Fruit fly (Drosophila melanogaster): ENCODE results near the gene CG11504.

The CG11504 gene

dm6 chr3R:30043139-30043744 is 45.5 kb downstream of the CG11504 start, which contains the start of gene Sry-delta (continued):
- no peak for TF ChIP-seq CG10565 (GFP tag; optimal IDR thresholded peaks at IDR 0.05)
- peak; percentile 97 for TF ChIP-seq CG30020 (tag; optimal IDR thresholded peaks at IDR 0.05)
- peak; percentile 90 for TF ChIP-seq Side (GFP tag; optimal IDR thresholded peaks at IDR 0.05)
- peak; percentile 97 for TF ChIP-seq pzg (GFP tag; optimal IDR thresholded peaks at IDR 0.05)
- TF ChIP-seq her (GFP tag; optimal IDR thresholded peaks at IDR 0.05): peak; percentile 90
- peak; percentile 40 for TF ChIP-seq Ssrp (tag; optimal IDR thresholded peaks at IDR 0.05)
- peak; percentile 66; the same call in 1 of the 2 replicates for TF ChIP-seq inv (GFP tag; IDR thresholded peaks at IDR 0.05; ENCODE audit: partially characterized antibody)
- TF ChIP-seq pum (GFP tag; optimal IDR thresholded peaks at IDR 0.05): peak; percentile 86
- no peak for TF ChIP-seq CG3407 (GFP tag; optimal IDR thresholded peaks at IDR 0.05)
- no peak for TF ChIP-seq wor (GFP tag; IDR thresholded peaks at IDR 0.05)
- TF ChIP-seq CG8290 (GFP tag; optimal IDR thresholded peaks at IDR 0.05): peak; percentile 72
- TF ChIP-seq CG8290 (tag; optimal IDR thresholded peaks at IDR 0.05): peak in 1 of 2 experiments; percentile 37
- TF ChIP-seq Bdp1 (GFP tag; optimal IDR thresholded peaks at IDR 0.05): peak; percentile 73
- TF ChIP-seq otp (GFP tag; IDR thresholded peaks at IDR 0.05): peak; percentile 80
- peak; percentile 84 for TF ChIP-seq bab2 (GFP tag; optimal IDR thresholded peaks at IDR 0.05)
- peak; percentile 42 for TF ChIP-seq Fer2 (tag; optimal IDR thresholded peaks at IDR 0.05)
- TF ChIP-seq CG18619 (GFP tag; optimal IDR thresholded peaks at IDR 0.05): peak; percentile 62
- TF ChIP-seq bigmax (GFP tag; optimal IDR thresholded peaks at IDR 0.05): peak; percentile 79
- no peak for TF ChIP-seq CG18599 (GFP tag; optimal IDR thresholded peaks at IDR 0.05)
- peak; percentile 76 for TF ChIP-seq Meics (GFP tag; optimal IDR thresholded peaks at IDR 0.05)
- peak; percentile 60 for TF ChIP-seq H2.0 (GFP tag; IDR thresholded peaks at IDR 0.05)
- no peak for TF ChIP-seq Nf-YB (GFP tag; optimal IDR thresholded peaks at IDR 0.05)
- TF ChIP-seq bcd (GFP tag; optimal IDR thresholded peaks at IDR 0.05): no peak
- TF ChIP-seq Sry-β (GFP tag; optimal IDR thresholded peaks at IDR 0.05): peak; percentile 83
- TF ChIP-seq CG16815 (GFP tag; optimal IDR thresholded peaks at IDR 0.05): peak; percentile 42
- no peak for TF ChIP-seq CG15011 (GFP tag; optimal IDR thresholded peaks at IDR 0.05)
- peak; percentile 24 for TF ChIP-seq gcm (GFP tag; optimal IDR thresholded peaks at IDR 0.05)
- TF ChIP-seq TFAM (GFP tag; optimal IDR thresholded peaks at IDR 0.05): peak; percentile 13
- peak; percentile 95 for TF ChIP-seq CHES-1-like (GFP tag; optimal IDR thresholded peaks at IDR 0.05)
- TF ChIP-seq CG6175 (GFP tag; IDR thresholded peaks at IDR 0.05): peak; percentile 48; the same call in 1 of the 3 replicates
- TF ChIP-seq Abd-B (GFP tag; optimal IDR thresholded peaks at IDR 0.05): peak; percentile 86
- peak; percentile 78 for TF ChIP-seq sisA (GFP tag; IDR thresholded peaks at IDR 0.05)
- peak; percentile 73 for TF ChIP-seq CG17328 (GFP tag; IDR thresholded peaks at IDR 0.05)
- TF ChIP-seq CG10209 (GFP tag; optimal IDR thresholded peaks at IDR 0.05): peak; percentile 69
- TF ChIP-seq tio (GFP tag; optimal IDR thresholded peaks at IDR 0.05): no peak
- TF ChIP-seq Hey (tag; optimal IDR thresholded peaks at IDR 0.05): no peak
- peak; percentile 65 for TF ChIP-seq en (GFP tag; optimal IDR thresholded peaks at IDR 0.05)
- TF ChIP-seq corto (GFP tag; optimal IDR thresholded peaks at IDR 0.05): no peak
- peak; percentile 75 for TF ChIP-seq Aef1 (GFP tag; IDR thresholded peaks at IDR 0.05)
- 0 out of 2 replicates have a peak, but pooled peaks have one; percentile 2 for TF ChIP-seq Ravus (GFP tag; IDR thresholded peaks at IDR 0.05)
- no peak for TF ChIP-seq Blimp-1 (GFP tag; optimal IDR thresholded peaks at IDR 0.05)
- TF ChIP-seq nerfin-1 (tag; optimal IDR thresholded peaks at IDR 0.05): peak; percentile 64
- peak; percentile 74 for TF ChIP-seq CG11723 (GFP tag; optimal IDR thresholded peaks at IDR 0.05)
- TF ChIP-seq CG13287 (GFP tag; IDR thresholded peaks at IDR 0.05; ENCODE audit: partially characterized antibody): peak; percentile 89
- peak; percentile 90 for TF ChIP-seq CG13624 (GFP tag; optimal IDR thresholded peaks at IDR 0.05)
- TF ChIP-seq MESR4 (GFP tag; optimal IDR thresholded peaks at IDR 0.05): peak; percentile 95
- peak; percentile 64 for TF ChIP-seq esg (GFP tag; conservative IDR thresholded peaks at IDR 0.05)
- TF ChIP-seq gce (GFP tag; IDR thresholded peaks at IDR 0.05): 0 out of 3 replicates have a peak, but pooled peaks have one; percentile 20
- TF ChIP-seq CG43689 (GFP tag; IDR thresholded peaks at IDR 0.05): no peak
- TF ChIP-seq Optix (GFP tag; IDR thresholded peaks at IDR 0.05): peak; percentile 68
